Worm (Caenorhabditis elegans) whole organism, mixed stage, embryonic: ENCODE data around the gene C37H5.14.

Experiments
- M03D4.4 ChIP-seq: sonication (generic microtip); optimal IDR thresholded peaks from 2 replicates; lab custom pipeline; 2017; ENCODE audit warnings: mild to moderate bottlenecking, missing genetic modification characterization, missing compliant biosample characterization
- bed-3 ChIP-seq: fragments of 200-800 bp; sonication (Bioruptor generic); optimal IDR thresholded peaks from 3 replicates; lab custom pipeline; 2018; ENCODE audit warnings: mild to moderate bottlenecking, missing genetic modification characterization, moderate library complexity, missing compliant biosample characterization
- blmp-1 ChIP-seq: fragments of 150-350 bp; optimal IDR thresholded peaks from 2 replicates; lab custom pipeline; 2014; ENCODE audit warnings: missing biosample characterization, missing genetic modification characterization
- ceh-39 ChIP-seq: fragments of 150-350 bp; optimal IDR thresholded peaks from 2 replicates; lab custom pipeline; 2014; ENCODE audit warnings: missing biosample characterization, missing genetic modification characterization
- ceh-43 ChIP-seq: fragments of 200-800 bp; sonication (Bioruptor generic); optimal IDR thresholded peaks from 2 replicates; lab custom pipeline; 2018; ENCODE audit warnings: mild to moderate bottlenecking, missing genetic modification characterization, moderate library complexity, missing compliant biosample characterization
- ceh-83 ChIP-seq: fragments of 200-800 bp; sonication (Bioruptor generic); optimal IDR thresholded peaks from 2 replicates; lab custom pipeline; 2018; ENCODE audit warnings: mild to moderate bottlenecking, missing genetic modification characterization, missing compliant biosample characterization
- ces-1 ChIP-seq: fragments of 150-350 bp; optimal IDR thresholded peaks from 2 replicates; lab custom pipeline; 2014; ENCODE audit warnings: missing biosample characterization, missing genetic modification reagents, missing genetic modification characterization
- cnd-1 ChIP-seq: fragments of 200-800 bp; sonication (Bioruptor generic); optimal IDR thresholded peaks from 2 replicates; lab custom pipeline; 2018; ENCODE audit warnings: mild to moderate bottlenecking, missing genetic modification characterization, missing compliant biosample characterization
- drap-1 ChIP-seq: fragments of 200-800 bp; sonication (Bioruptor generic); optimal IDR thresholded peaks from 3 replicates; lab custom pipeline; 2018; ENCODE audit warnings: mild to moderate bottlenecking, missing genetic modification characterization, missing compliant biosample characterization
- elt-1 ChIP-seq: sonication (generic microtip); optimal IDR thresholded peaks from 2 replicates; lab custom pipeline; 2017; ENCODE audit warnings: missing genetic modification characterization, mild to moderate bottlenecking, missing compliant biosample characterization, antibody characterized with exemption, moderate library complexity, borderline replicate concordance; ENCODE audit not compliant: insufficient read depth
- elt-3 ChIP-seq: fragments of 150-350 bp; optimal IDR thresholded peaks from 2 replicates; lab custom pipeline; 2014; ENCODE audit warnings: missing biosample characterization, missing genetic modification characterization
- flh-1 ChIP-seq: fragments of 200-800 bp; sonication (Bioruptor generic); optimal IDR thresholded peaks from 2 replicates; lab custom pipeline; 2018; ENCODE audit warnings: mild to moderate bottlenecking, missing genetic modification characterization, moderate library complexity, missing compliant biosample characterization
- ham-2 ChIP-seq: fragments of 200-800 bp; sonication (Bioruptor generic); optimal IDR thresholded peaks from 2 replicates; lab custom pipeline; 2018; ENCODE audit warnings: mild to moderate bottlenecking, missing genetic modification characterization, missing compliant biosample characterization
- hlh-1 ChIP-seq: fragments of 150-350 bp; optimal IDR thresholded peaks from 2 replicates; lab custom pipeline; 2014; ENCODE audit warnings: missing biosample characterization, missing genetic modification reagents, missing genetic modification characterization
- lin-13 ChIP-seq: fragments of 150-350 bp; optimal IDR thresholded peaks from 2 replicates; lab custom pipeline; 2014; ENCODE audit warnings: missing biosample characterization, missing genetic modification characterization
- lin-32 ChIP-seq: fragments of 200-800 bp; sonication (Bioruptor generic); optimal IDR thresholded peaks from 2 replicates; lab custom pipeline; 2018; ENCODE audit warnings: mild to moderate bottlenecking, missing genetic modification characterization, missing compliant biosample characterization
- lsy-2 ChIP-seq: fragments of 150-350 bp; optimal IDR thresholded peaks from 2 replicates; lab custom pipeline; 2014; ENCODE audit warnings: missing biosample characterization, missing genetic modification characterization
- mab-5 ChIP-seq: fragments of 150-350 bp; optimal IDR thresholded peaks from 2 replicates; lab custom pipeline; 2014; ENCODE audit warnings: missing biosample characterization, missing genetic modification characterization
- mep-1 ChIP-seq: fragments of 150-350 bp; optimal IDR thresholded peaks from 2 replicates; lab custom pipeline; 2017; ENCODE audit warnings: missing biosample characterization, missing genetic modification reagents, missing genetic modification characterization, inconsistent platforms
- mls-2 ChIP-seq: sonication (generic microtip); optimal IDR thresholded peaks from 2 replicates; lab custom pipeline; 2016; ENCODE audit warnings: mild to moderate bottlenecking, missing genetic modification characterization, moderate library complexity, missing compliant biosample characterization
- nhr-12 ChIP-seq: fragments of 150-350 bp; optimal IDR thresholded peaks from 2 replicates; lab custom pipeline; 2014; ENCODE audit warnings: missing biosample characterization, missing genetic modification characterization
- nhr-2 ChIP-seq: fragments of 150-350 bp; optimal IDR thresholded peaks from 2 replicates; lab custom pipeline; 2014; ENCODE audit warnings: missing biosample characterization, missing genetic modification characterization
- nhr-237 ChIP-seq: fragments of 150-350 bp; optimal IDR thresholded peaks from 2 replicates; lab custom pipeline; 2014; ENCODE audit warnings: missing biosample characterization, missing genetic modification characterization
- nhr-28 ChIP-seq: fragments of 150-350 bp; optimal IDR thresholded peaks from 2 replicates; lab custom pipeline; 2014; ENCODE audit warnings: missing biosample characterization, missing genetic modification characterization
- nhr-76 ChIP-seq: sonication (generic microtip); optimal IDR thresholded peaks from 2 replicates; lab custom pipeline; 2017; ENCODE audit warnings: missing biosample characterization, missing genetic modification characterization
- pha-4 ChIP-seq: fragments of 150-350 bp; optimal IDR thresholded peaks from 2 replicates; lab custom pipeline; 2018; ENCODE audit warnings: missing biosample characterization, missing genetic modification reagents, missing genetic modification characterization
- sem-2 ChIP-seq: fragments of 200-800 bp; sonication (Bioruptor generic); optimal IDR thresholded peaks from 2 replicates; lab custom pipeline; 2018; ENCODE audit warnings: mild to moderate bottlenecking, missing genetic modification characterization, missing compliant biosample characterization
- snpc-4 ChIP-seq: fragments of 150-350 bp; optimal IDR thresholded peaks from 2 replicates; lab custom pipeline; 2014; ENCODE audit warnings: missing biosample characterization, missing genetic modification characterization
- sptf-1 ChIP-seq: sonication (generic microtip); optimal IDR thresholded peaks from 2 replicates; lab custom pipeline; 2017; ENCODE audit warnings: mild to moderate bottlenecking, missing genetic modification characterization, moderate library complexity, missing compliant biosample characterization
- tbx-8 ChIP-seq: fragments of 200-800 bp; sonication (Bioruptor generic); optimal IDR thresholded peaks from 2 replicates; lab custom pipeline; 2018; ENCODE audit warnings: mild to moderate bottlenecking, missing genetic modification characterization, moderate library complexity, missing compliant biosample characterization
- unc-120 ChIP-seq: sonication (generic microtip); optimal IDR thresholded peaks from 2 replicates; lab custom pipeline; 2017; ENCODE audit warnings: missing genetic modification characterization, missing compliant biosample characterization; ENCODE audit not compliant: poor library complexity, severe bottlenecking
- unc-39 ChIP-seq: fragments of 150-350 bp; optimal IDR thresholded peaks from 2 replicates; lab custom pipeline; 2014; ENCODE audit warnings: missing biosample characterization, missing genetic modification characterization
- unc-62 ChIP-seq: fragments of 150-350 bp; optimal IDR thresholded peaks from 2 replicates; lab custom pipeline; 2014; ENCODE audit warnings: missing biosample characterization, missing genetic modification reagents, missing genetic modification characterization
- zip-8 ChIP-seq: fragments of 150-350 bp; optimal IDR thresholded peaks from 2 replicates; lab custom pipeline; 2014; ENCODE audit warnings: missing biosample characterization, missing genetic modification characterization
- ztf-11 ChIP-seq: fragments of 150-350 bp; optimal IDR thresholded peaks from 2 replicates; lab custom pipeline; 2014; ENCODE audit warnings: missing biosample characterization, missing genetic modification characterization

Gene C37H5.14

DNA sequence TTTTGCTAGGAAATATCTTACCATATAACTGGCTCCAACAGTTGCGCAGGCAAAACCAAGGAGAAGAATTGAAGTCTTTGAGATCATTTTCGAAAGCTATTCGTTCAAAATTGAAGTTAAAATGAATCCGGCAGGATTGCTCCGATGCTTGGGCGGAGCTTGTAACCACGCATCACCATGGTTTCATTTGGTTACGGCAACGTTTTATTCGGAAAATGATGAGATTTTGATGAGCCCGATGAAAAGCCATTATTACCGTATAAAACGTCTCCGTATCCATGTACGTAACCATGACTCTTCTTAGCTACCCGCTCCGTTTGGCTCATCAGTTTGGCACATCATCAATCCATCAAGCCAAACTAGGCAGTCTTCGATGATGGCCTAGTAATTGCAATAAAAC lies 7.0 kb upstream of the C37H5.14 start, which contains the start of gene cwp-1:
TSS of gene cwp-1 (minus strand) at position 101 of the 400 bp plus-strand sequence.
- no peak for TF ChIP-seq nhr-76
- TF ChIP-seq pha-4 (tag; lab: Kevin White, UChicago): no peak
- TF ChIP-seq nhr-237 (tag; lab: Kevin White, UChicago): no peak
- no peak for TF ChIP-seq unc-39 (tag; lab: Kevin White, UChicago)
- no peak for TF ChIP-seq mls-2
- no peak for TF ChIP-seq nhr-12
- TF ChIP-seq ceh-43 (GFP tag; lab: Kevin White, UChicago): no peak
- no peak for TF ChIP-seq lin-32
- TF ChIP-seq M03D4.4 (tag; lab: Kevin White, UChicago): no peak
- TF ChIP-seq blmp-1 (tag; lab: Kevin White, UChicago): no peak
- no peak for TF ChIP-seq sem-2 (GFP tag; lab: Kevin White, UChicago)
- no peak for TF ChIP-seq elt-1
- TF ChIP-seq lsy-2 (tag; lab: Kevin White, UChicago): no peak
- TF ChIP-seq zip-8 (tag; lab: Kevin White, UChicago): no peak
- TF ChIP-seq ceh-83 (GFP tag; lab: Kevin White, UChicago): no peak

- no peak for TF ChIP-seq M03D4.4 (tag; lab: Kevin White, UChicago)
- no peak for TF ChIP-seq blmp-1 (tag; lab: Kevin White, UChicago)
- no peak for TF ChIP-seq nhr-12
- TF ChIP-seq nhr-2 (tag; lab: Kevin White, UChicago): no peak
- no peak for TF ChIP-seq zip-8 (tag; lab: Kevin White, UChicago)
- no peak for TF ChIP-seq lin-32
- no peak for TF ChIP-seq sem-2 (GFP tag; lab: Kevin White, UChicago)
- no peak for TF ChIP-seq sptf-1 (tag; lab: Kevin White, UChicago)
- TF ChIP-seq ces-1 (GFP tag; lab: Kevin White, UChicago): no peak
- no peak for TF ChIP-seq unc-39 (tag; lab: Kevin White, UChicago)
- TF ChIP-seq ceh-39 (tag; lab: Kevin White, UChicago): no peak
- no peak for TF ChIP-seq flh-1
- no peak for TF ChIP-seq hlh-1 (tag; lab: Kevin White, UChicago)
- no peak for TF ChIP-seq elt-3 (tag; lab: Kevin White, UChicago)
- TF ChIP-seq mls-2: no peak
- no peak for TF ChIP-seq lsy-2 (tag; lab: Kevin White, UChicago)
- no peak for TF ChIP-seq ceh-83 (GFP tag; lab: Kevin White, UChicago)
- TF ChIP-seq drap-1 (GFP tag; lab: Kevin White, UChicago): no peak
- no peak for TF ChIP-seq ceh-43 (GFP tag; lab: Kevin White, UChicago)
- no peak for TF ChIP-seq mep-1 (tag; lab: Kevin White, UChicago)
Measured at ce11 chrV:4839913-4840312, 5.7 kb upstream of the C37H5.14 start, which contains the start of gene nas-9. Gene nas-9 (minus strand): TSS chrV:4840013.

ce11 chrV:4826710-4827380 lies 7.3 kb downstream of the C37H5.14 start, which contains the start of the genes hsp-6 and C37H5.5:
Gene hsp-6 (minus strand): TSS chrV:4826760.
Gene C37H5.5 (plus strand): TSS chrV:4827360.
- TF ChIP-seq nhr-76 (no peak), ceh-83 (GFP tag; lab: Kevin White, UChicago) (no peak), ceh-39 (tag; lab: Kevin White, UChicago) (no peak), ceh-43 (GFP tag; lab: Kevin White, UChicago) (no peak), elt-1 (no peak), ham-2 (no peak), cnd-1 (tag; lab: Kevin White, UChicago) (peak; percentile 18), bed-3 (GFP tag; lab: Kevin White, UChicago) (no peak), snpc-4 (no peak), nhr-28 (tag; lab: Kevin White, UChicago) (no peak), sem-2 (GFP tag; lab: Kevin White, UChicago) (no peak), nhr-2 (tag; lab: Kevin White, UChicago) (peak; percentile 22), flh-1 (no peak), lin-13 (tag; lab: Kevin White, UChicago) (peak; percentile 83), ztf-11 (tag; lab: Kevin White, UChicago) (no peak), sptf-1 (tag; lab: Kevin White, UChicago) (peak; percentile 58), elt-3 (tag; lab: Kevin White, UChicago) (no peak), mab-5 (no peak), lin-32 (no peak), zip-8 (tag; lab: Kevin White, UChicago) (no peak), blmp-1 (tag; lab: Kevin White, UChicago) (no peak), unc-120 (peak; percentile 49), hlh-1 (tag; lab: Kevin White, UChicago) (peak; percentile 67), unc-62 (GFP tag; lab: Kevin White, UChicago) (peak; percentile 19), drap-1 (GFP tag; lab: Kevin White, UChicago) (peak; percentile 10), M03D4.4 (tag; lab: Kevin White, UChicago) (peak; percentile 4), ces-1 (GFP tag; lab: Kevin White, UChicago) (peak; percentile 65), pha-4 (tag; lab: Kevin White, UChicago) (peak; percentile 24), lsy-2 (tag; lab: Kevin White, UChicago) (peak; percentile 88), mep-1 (tag; lab: Kevin White, UChicago) (peak; percentile 91), mls-2 (no peak), nhr-12 (no peak), nhr-237 (tag; lab: Kevin White, UChicago) (peak; percentile 79), tbx-8 (GFP tag; lab: Kevin White, UChicago) (no peak), unc-39 (tag; lab: Kevin White, UChicago) (no peak)
